Worm (Caenorhabditis elegans) whole organism, L1 larva: ENCODE data around the gene frh-1.
A peak's percentile ranks its signal among the peaks of the same experiment; 100 is the strongest.

Experiments
- C04F5.9 ChIP-seq: sonication (generic microtip); optimal IDR thresholded peaks from 2 replicates; lab custom pipeline; 2016; ENCODE audit warnings: missing genetic modification characterization, missing compliant biosample characterization
- C34B4.2 ChIP-seq: sonication (generic microtip); optimal IDR thresholded peaks from 2 replicates; lab custom pipeline; 2017; ENCODE audit warnings: mild to moderate bottlenecking, missing genetic modification characterization, missing compliant biosample characterization
- F16B12.6 ChIP-seq: fragments of 150-350 bp; optimal IDR thresholded peaks from 2 replicates; lab custom pipeline; 2014; ENCODE audit warnings: missing biosample characterization, missing genetic modification characterization
- Y116A8C.19 ChIP-seq: sonication (generic microtip); optimal IDR thresholded peaks from 2 replicates; lab custom pipeline; 2016; ENCODE audit warnings: missing compliant biosample characterization, missing genetic modification characterization, borderline replicate concordance
- alr-1 ChIP-seq: fragments of 200-800 bp; sonication (Bioruptor generic); optimal IDR thresholded peaks from 2 replicates; lab custom pipeline; 2018; ENCODE audit warnings: borderline replicate concordance, mild to moderate bottlenecking, missing genetic modification characterization, missing compliant biosample characterization
- aly-2 ChIP-seq: fragments of 150-350 bp; optimal IDR thresholded peaks from 2 replicates; lab custom pipeline; 2014; ENCODE audit warnings: missing biosample characterization, missing genetic modification characterization
- ama-1 ChIP-seq: fragments of 150-350 bp; optimal IDR thresholded peaks from 2 replicates; lab custom pipeline; 2014
- ceh-63 ChIP-seq: fragments of 200-800 bp; sonication (Bioruptor generic); optimal IDR thresholded peaks from 2 replicates; lab custom pipeline; 2018; ENCODE audit warnings: mild to moderate bottlenecking, missing genetic modification characterization, missing compliant biosample characterization
- ceh-8 ChIP-seq: fragments of 200-800 bp; sonication (Bioruptor generic); optimal IDR thresholded peaks from 2 replicates; lab custom pipeline; 2018; ENCODE audit warnings: mild to moderate bottlenecking, missing genetic modification characterization, moderate library complexity, missing compliant biosample characterization
- ceh-88 ChIP-seq: fragments of 200-800 bp; sonication (Bioruptor generic); IDR thresholded peaks from 2 replicates; pipeline ENCODE4 v1.3.6; 2022; ENCODE audit warnings: missing genetic modification characterization, missing compliant biosample characterization
- dpl-1 ChIP-seq, 3 experiments: fragments of 150-350 bp in 2 of 3; sonication (generic microtip) in 1 of 3; optimal IDR thresholded peaks; 2 replicates each; lab custom pipeline; 2014 to 2017; ENCODE audit warnings: missing biosample characterization in 3 of 3, missing genetic modification characterization in 3 of 3, missing genetic modification reagents in 3 of 3
- dsc-1 ChIP-seq: sonication (generic microtip); optimal IDR thresholded peaks from 2 replicates; lab custom pipeline; 2016; ENCODE audit warnings: mild to moderate bottlenecking, missing genetic modification characterization, missing compliant biosample characterization
- efl-1 ChIP-seq, 4 experiments: fragments of 150-350 bp; optimal IDR thresholded peaks in 3 of 4; peaks in 1 of 4; 1 replicate in 1 of 4; 2 replicates in 3 of 4; lab custom pipeline; 2014; ENCODE audit warnings: missing biosample characterization in 2 of 4, missing genetic modification characterization in 2 of 4, missing genetic modification reagents in 2 of 4
- efl-3 ChIP-seq: fragments of 200-800 bp; sonication (Bioruptor generic); optimal IDR thresholded peaks from 2 replicates; lab custom pipeline; 2018; ENCODE audit warnings: mild to moderate bottlenecking, missing genetic modification characterization, missing compliant biosample characterization
- egl-13 ChIP-seq: sonication (generic microtip); optimal IDR thresholded peaks from 2 replicates; lab custom pipeline; 2016; ENCODE audit warnings: missing genotype, missing genetic modification reagents, missing genetic modification characterization, missing compliant biosample characterization
- elt-3 ChIP-seq, 6 experiments: fragments of 150-350 bp in 1 of 6; sonication (generic microtip); optimal IDR thresholded peaks; 2 replicates each; lab custom pipeline; 2017 to 2018; ENCODE audit warnings: missing biosample characterization in 6 of 6, missing genetic modification characterization in 6 of 6, inconsistent platforms in 1 of 6
- ets-5 ChIP-seq: fragments of 200-800 bp; sonication (Bioruptor generic); IDR thresholded peaks from 2 replicates; pipeline ENCODE4 v1.3.6; 2022; ENCODE audit warnings: missing genetic modification characterization, missing compliant biosample characterization
- fkh-4 ChIP-seq: sonication (generic microtip); optimal IDR thresholded peaks from 2 replicates; lab custom pipeline; 2016; ENCODE audit warnings: missing compliant biosample characterization, missing genetic modification characterization, borderline replicate concordance
- fkh-8 ChIP-seq: sonication (generic microtip); optimal IDR thresholded peaks from 2 replicates; lab custom pipeline; 2016; ENCODE audit warnings: mild to moderate bottlenecking, missing genetic modification characterization, missing compliant biosample characterization
- fos-1 ChIP-seq: fragments of 150-350 bp; optimal IDR thresholded peaks from 2 replicates; lab custom pipeline; 2014; ENCODE audit warnings: missing biosample characterization, missing genetic modification characterization
- grh-1 ChIP-seq: fragments of 200-800 bp; sonication (Bioruptor generic); IDR thresholded peaks from 2 replicates; pipeline ENCODE4 v1.3.6; 2022; ENCODE audit warnings: missing genetic modification reagents, missing genetic modification characterization, missing compliant biosample characterization
- hlh-17 ChIP-seq: fragments of 200-800 bp; sonication (Bioruptor generic); optimal IDR thresholded peaks from 2 replicates; lab custom pipeline; 2018; ENCODE audit warnings: missing genetic modification characterization, mild to moderate bottlenecking, missing compliant biosample characterization, moderate library complexity, borderline replicate concordance
- hlh-4 ChIP-seq: sonication (generic microtip); optimal IDR thresholded peaks from 2 replicates; lab custom pipeline; 2016; ENCODE audit warnings: mild to moderate bottlenecking, missing genetic modification characterization, missing compliant biosample characterization
- hpl-2 ChIP-seq: fragments of 150-350 bp; optimal IDR thresholded peaks from 2 replicates; lab custom pipeline; 2014; ENCODE audit warnings: missing biosample characterization, missing genetic modification reagents, missing genetic modification characterization
- irx-1 ChIP-seq: sonication (generic microtip); optimal IDR thresholded peaks from 2 replicates; lab custom pipeline; 2016; ENCODE audit warnings: missing genetic modification characterization, missing compliant biosample characterization
- isw-1 ChIP-seq: fragments of 200-800 bp; sonication (Bioruptor generic); IDR thresholded peaks from 2 replicates; pipeline ENCODE4 v1.3.6; 2022; ENCODE audit warnings: missing genetic modification characterization, missing compliant biosample characterization
- lin-14 ChIP-seq: fragments of 200-800 bp; sonication (Bioruptor generic); optimal IDR thresholded peaks from 2 replicates; lab custom pipeline; 2018; ENCODE audit warnings: mild to moderate bottlenecking, missing genetic modification characterization, moderate library complexity, missing compliant biosample characterization
- lin-35 ChIP-seq, 2 experiments: fragments of 150-350 bp; optimal IDR thresholded peaks; 2 replicates each; lab custom pipeline; 2014; ENCODE audit warnings: missing biosample characterization in 2 of 2, missing genetic modification characterization in 2 of 2, missing genetic modification reagents in 2 of 2
- lin-39 ChIP-seq: fragments of 150-350 bp; optimal IDR thresholded peaks from 2 replicates; lab custom pipeline; 2014; ENCODE audit warnings: missing biosample characterization, missing genetic modification reagents, missing genetic modification characterization
- lsy-2 ChIP-seq, 2 experiments: fragments of 150-350 bp; optimal IDR thresholded peaks; 2 replicates each; lab custom pipeline; 2014; ENCODE audit warnings: missing biosample characterization in 2 of 2, missing genetic modification characterization in 2 of 2
- mab-9 ChIP-seq: fragments of 200-800 bp; sonication (Bioruptor generic); IDR thresholded peaks from 2 replicates; pipeline ENCODE4 v1.3.6; 2022; ENCODE audit warnings: missing genetic modification reagents, missing genetic modification characterization, missing compliant biosample characterization
- mdl-1 ChIP-seq, 2 experiments: fragments of 150-350 bp; optimal IDR thresholded peaks; 2 replicates each; lab custom pipeline; 2014 to 2017; ENCODE audit warnings: missing biosample characterization in 2 of 2, missing genetic modification characterization in 2 of 2, inconsistent platforms in 1 of 2
- mef-2 ChIP-seq: fragments of 150-350 bp; optimal IDR thresholded peaks from 2 replicates; lab custom pipeline; 2014; ENCODE audit warnings: missing biosample characterization, missing genetic modification characterization
- mep-1 ChIP-seq: fragments of 150-350 bp; optimal IDR thresholded peaks from 2 replicates; lab custom pipeline; 2014; ENCODE audit warnings: missing biosample characterization, missing genetic modification characterization
- nhr-28 ChIP-seq: fragments of 150-350 bp; optimal IDR thresholded peaks from 2 replicates; lab custom pipeline; 2014; ENCODE audit warnings: missing biosample characterization, missing genetic modification characterization
- nhr-71 ChIP-seq: sonication (generic microtip); optimal IDR thresholded peaks from 2 replicates; lab custom pipeline; 2016; ENCODE audit warnings: mild to moderate bottlenecking, missing genetic modification characterization, moderate library complexity, missing compliant biosample characterization
- nhr-76 ChIP-seq: sonication (generic microtip); optimal IDR thresholded peaks from 2 replicates; lab custom pipeline; 2017; ENCODE audit warnings: missing biosample characterization, missing genetic modification characterization
- nhr-77 ChIP-seq: fragments of 150-350 bp; optimal IDR thresholded peaks from 2 replicates; lab custom pipeline; 2014; ENCODE audit warnings: missing biosample characterization, missing genetic modification characterization
- nhr-84 ChIP-seq: sonication (generic microtip); optimal IDR thresholded peaks from 2 replicates; lab custom pipeline; 2017; ENCODE audit warnings: missing biosample characterization, missing genetic modification characterization
- pag-3 ChIP-seq: sonication (generic microtip); optimal IDR thresholded peaks from 2 replicates; lab custom pipeline; 2017; ENCODE audit warnings: missing genetic modification characterization, mild to moderate bottlenecking, missing compliant biosample characterization, antibody characterized with exemption, borderline replicate concordance; ENCODE audit not compliant: insufficient read depth
- snu-23 ChIP-seq: sonication (generic microtip); optimal IDR thresholded peaks from 2 replicates; lab custom pipeline; 2016; ENCODE audit warnings: missing genetic modification characterization, missing compliant biosample characterization
- sox-4 ChIP-seq: sonication (generic microtip); optimal IDR thresholded peaks from 2 replicates; lab custom pipeline; 2016; ENCODE audit warnings: missing genetic modification characterization, missing compliant biosample characterization
- sptf-1 ChIP-seq: fragments of 150-350 bp; optimal IDR thresholded peaks from 2 replicates; lab custom pipeline; 2014; ENCODE audit warnings: missing biosample characterization, missing genetic modification characterization
- sup-37 ChIP-seq: fragments of 200-800 bp; sonication (Bioruptor generic); optimal IDR thresholded peaks from 2 replicates; lab custom pipeline; 2018; ENCODE audit warnings: mild to moderate bottlenecking, missing genetic modification characterization, missing compliant biosample characterization
- swsn-7 ChIP-seq: sonication (generic microtip); optimal IDR thresholded peaks from 2 replicates; lab custom pipeline; 2016; ENCODE audit warnings: missing genetic modification characterization, missing compliant biosample characterization
- tlp-1 ChIP-seq: fragments of 150-350 bp; optimal IDR thresholded peaks from 2 replicates; lab custom pipeline; 2014; ENCODE audit warnings: missing biosample characterization, missing genetic modification characterization
- unc-86 ChIP-seq: sonication (generic microtip); optimal IDR thresholded peaks from 2 replicates; lab custom pipeline; 2016; ENCODE audit warnings: missing genetic modification characterization, missing compliant biosample characterization
- zip-4 ChIP-seq: fragments of 200-800 bp; sonication (Bioruptor generic); optimal IDR thresholded peaks from 2 replicates; lab custom pipeline; 2018; ENCODE audit warnings: mild to moderate bottlenecking, missing genetic modification characterization, moderate library complexity, missing compliant biosample characterization

frh-1 gene

DNA sequence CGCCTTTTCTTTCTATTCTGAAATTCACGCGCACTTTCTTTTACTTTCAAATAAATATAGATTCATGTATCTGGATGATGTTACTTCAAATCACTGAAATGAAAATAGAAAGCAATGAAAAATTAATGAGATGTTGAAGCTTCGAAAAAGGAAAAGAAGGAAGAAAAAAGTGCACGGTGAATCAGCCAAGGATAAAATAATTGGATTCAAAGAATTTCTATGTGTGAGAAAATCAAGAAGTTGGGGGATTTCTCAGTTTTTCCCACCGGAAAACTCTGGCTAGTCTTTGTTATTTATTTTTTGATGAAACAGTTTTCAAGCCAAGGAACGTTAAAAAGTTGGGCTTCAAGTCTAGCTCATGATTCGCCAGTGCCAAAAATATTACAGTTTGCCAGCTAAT is 34.5 kb downstream of the frh-1 start:
- no peak for TF ChIP-seq ceh-63 (GFP tag; lab: Kevin White, UChicago)
- TF ChIP-seq nhr-71 (tag; lab: Kevin White, UChicago): peak; percentile 6
- peak; percentile 22 for TF ChIP-seq egl-13
- peak; percentile 20 for TF ChIP-seq dsc-1 (tag; lab: Kevin White, UChicago)
- TF ChIP-seq ets-5 (GFP tag; lab: Robert Waterston, UW): no peak
- no peak for TF ChIP-seq sup-37 (GFP tag; lab: Kevin White, UChicago)
- TF ChIP-seq efl-1 (optimal IDR thresholded peaks at IDR 0.05; lab: Kevin White, UChicago): no peak
- TF ChIP-seq efl-1 (GFP tag; optimal IDR thresholded peaks at IDR 0.05 in 1 of 2; lab: Kevin White, UChicago): no peak
- TF ChIP-seq zip-4 (GFP tag; lab: Kevin White, UChicago): no peak
- TF ChIP-seq mef-2 (tag; lab: Kevin White, UChicago): no peak
- TF ChIP-seq fkh-4 (tag; lab: Kevin White, UChicago): no peak
- no peak for TF ChIP-seq hlh-4 (tag; lab: Kevin White, UChicago)
- no peak for TF ChIP-seq lin-39 (tag; lab: Kevin White, UChicago)
- TF ChIP-seq tlp-1 (tag; lab: Kevin White, UChicago): no peak
- TF ChIP-seq hpl-2 (GFP tag; lab: Kevin White, UChicago): no peak
- TF ChIP-seq, all 84 proteins: peak for 3

DNA sequence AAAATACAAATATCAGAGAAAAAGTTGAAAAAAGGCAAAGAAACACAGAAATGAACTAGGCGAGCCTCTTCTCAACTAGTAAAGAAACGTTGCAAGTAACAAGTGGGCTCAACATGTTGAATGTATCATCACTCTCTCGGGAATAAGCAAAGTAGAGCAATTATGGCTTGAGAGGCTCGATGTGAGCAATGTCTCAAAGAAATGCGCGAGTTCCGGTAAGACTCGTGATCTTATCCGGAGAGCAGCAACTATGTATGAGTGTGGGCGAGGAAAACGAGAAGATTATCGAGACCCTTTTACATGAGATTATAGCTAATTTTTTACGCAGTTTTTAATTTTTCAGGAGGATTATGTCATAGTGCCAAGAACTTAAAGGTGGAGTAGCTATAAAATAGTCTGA is 35.0 kb downstream of the frh-1 start:
- TF ChIP-seq ama-1 (lab: Kevin White, UChicago): no peak
- peak; percentile 28 for TF ChIP-seq ceh-8 (GFP tag; lab: Kevin White, UChicago)
- no peak for TF ChIP-seq lin-39 (tag; lab: Kevin White, UChicago)
- TF ChIP-seq unc-86 (tag; lab: Kevin White, UChicago): peak; percentile 28
- TF ChIP-seq tlp-1 (tag; lab: Kevin White, UChicago): no peak
- TF ChIP-seq irx-1 (tag; lab: Kevin White, UChicago): no peak
- TF ChIP-seq nhr-28 (tag; lab: Kevin White, UChicago): no peak
- TF ChIP-seq mep-1: no peak
- TF ChIP-seq efl-3 (GFP tag; lab: Kevin White, UChicago): no peak
- TF ChIP-seq fkh-4 (tag; lab: Kevin White, UChicago): no peak
- TF ChIP-seq grh-1 (GFP tag; lab: Robert Waterston, UW): no peak
- no peak for TF ChIP-seq mef-2 (tag; lab: Kevin White, UChicago)
- no peak for TF ChIP-seq hlh-17 (GFP tag; lab: Kevin White, UChicago)
- peak; percentile 38 for TF ChIP-seq fkh-8
- TF ChIP-seq nhr-77 (tag; lab: Kevin White, UChicago): no peak
- TF ChIP-seq nhr-76: no peak
- no peak for TF ChIP-seq pag-3 (tag; lab: Kevin White, UChicago)
- no peak for TF ChIP-seq nhr-84
- TF ChIP-seq lin-35 (GFP tag; optimal IDR thresholded peaks at IDR 0.05; lab: Kevin White, UChicago): no peak
- no peak for TF ChIP-seq aly-2 (tag; lab: Kevin White, UChicago)
- TF ChIP-seq sptf-1 (tag; lab: Kevin White, UChicago): no peak
- no peak for TF ChIP-seq alr-1 (tag; lab: Kevin White, UChicago)
- TF ChIP-seq lin-14: peak; percentile 64
- TF ChIP-seq C04F5.9 (tag; lab: Kevin White, UChicago): no peak
- peak in 1 of 2 experiments; percentile 27 for TF ChIP-seq lsy-2 (tag; optimal IDR thresholded peaks at IDR 0.05; lab: Kevin White, UChicago)
- TF ChIP-seq snu-23 (GFP tag; lab: Kevin White, UChicago): no peak
- TF ChIP-seq swsn-7 (tag; lab: Kevin White, UChicago): peak; percentile 11
- TF ChIP-seq hlh-4 (tag; lab: Kevin White, UChicago): no peak
- no peak for TF ChIP-seq isw-1 (GFP tag; lab: Robert Waterston, UW)
- TF ChIP-seq sup-37 (GFP tag; lab: Kevin White, UChicago): no peak
- no peak for TF ChIP-seq elt-3 (tag; optimal IDR thresholded peaks at IDR 0.05; lab: Kevin White, UChicago)
- no peak for TF ChIP-seq egl-13
- no peak for TF ChIP-seq efl-1 (optimal IDR thresholded peaks at IDR 0.05; lab: Kevin White, UChicago)
- no peak for TF ChIP-seq efl-1 (GFP tag; optimal IDR thresholded peaks at IDR 0.05 in 1 of 2; lab: Kevin White, UChicago)
- no peak for TF ChIP-seq mab-9 (GFP tag; lab: Robert Waterston, UW)
- TF ChIP-seq F16B12.6: no peak
- no peak for TF ChIP-seq C34B4.2 (tag; lab: Kevin White, UChicago)
- TF ChIP-seq sox-4 (tag; lab: Kevin White, UChicago): no peak
- no peak for TF ChIP-seq ceh-88 (GFP tag; lab: Robert Waterston, UW)
- TF ChIP-seq nhr-71 (tag; lab: Kevin White, UChicago): no peak
- TF ChIP-seq zip-4 (GFP tag; lab: Kevin White, UChicago): no peak
- TF ChIP-seq fos-1: no peak
- no peak for TF ChIP-seq Y116A8C.19
- TF ChIP-seq dpl-1 (GFP tag; optimal IDR thresholded peaks at IDR 0.05; lab: Kevin White, UChicago): no peak
- no peak for TF ChIP-seq mdl-1 (tag; optimal IDR thresholded peaks at IDR 0.05; lab: Kevin White, UChicago)
